Fruit fly (Drosophila melanogaster): ENCODE results near the gene CG32243.

DNA sequence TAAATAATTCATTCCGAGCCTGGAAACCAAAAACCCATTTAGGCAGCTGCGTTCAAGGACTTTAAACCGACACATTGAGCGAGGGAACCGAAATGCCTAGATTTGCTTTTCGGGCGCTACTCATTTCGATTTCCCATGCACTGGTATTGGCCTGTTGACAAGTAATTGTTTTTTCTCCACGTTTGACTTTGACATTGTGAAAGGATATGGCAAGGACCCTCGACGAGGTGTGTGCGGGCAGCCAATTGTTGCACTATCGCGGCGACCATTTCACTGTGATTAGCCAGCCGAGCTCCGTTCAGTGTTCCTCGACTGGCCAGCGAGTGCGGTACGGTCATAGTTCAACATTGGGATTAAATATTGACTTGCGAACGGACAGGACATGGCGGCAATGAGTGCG is 14.7 kb upstream of the CG32243 start, which contains the start of gene CG42540:
- TF ChIP-seq CG8478 (optimal IDR thresholded peaks at IDR 0.05): no peak
- TF ChIP-seq CTCF (optimal IDR thresholded peaks at IDR 0.05): no peak
